ENCODE assay signal across 3 worm cellular contexts in genomic region chrIII:11930899-11931298, ce11.
TF ChIP-seq lines count a peak whose summit lies in the region.

No protein-coding gene starts in this region.

TF ChIP-seq in whole organism, L1 larva, 84 proteins besides CTCF, POLR2A, EP300 and RAD21:
- no peak for TF ChIP-seq efl-1 (optimal IDR thresholded peaks at IDR 0.05; lab: Kevin White, UChicago)
- peak in 1 of 2 experiments; percentile 54 for TF ChIP-seq efl-1 (GFP tag; optimal IDR thresholded peaks at IDR 0.05 in 1 of 2; lab: Kevin White, UChicago)
- TF ChIP-seq nhr-19 (GFP tag; conservative IDR thresholded peaks at IDR 0.05; lab: Robert Waterston, UW), result 0 out of 2 replicates have a peak, but pooled peaks have one; percentile 2
- TF ChIP-seq skn-1 (tag; optimal IDR thresholded peaks at IDR 0.05; lab: Kevin White, UChicago), result no peak
- TF ChIP-seq unc-62 (GFP tag; optimal IDR thresholded peaks at IDR 0.05; lab: Kevin White, UChicago), result no peak
- TF ChIP-seq nhr-47 (tag; optimal IDR thresholded peaks at IDR 0.05; lab: Kevin White, UChicago), result no peak
TF ChIP-seq in whole organism, L1 larva: peak in this region for 2.

TF ChIP-seq in whole organism, L4 larva, 104 proteins besides CTCF, POLR2A, EP300 and RAD21:
- TF ChIP-seq dve-1 (tag; optimal IDR thresholded peaks at IDR 0.05; lab: Kevin White, UChicago; ENCODE audit: insufficient read depth) (no peak), vab-7 (GFP tag; IDR thresholded peaks at IDR 0.05; lab: Robert Waterston, UW) (no peak), spr-3 (GFP tag; optimal IDR thresholded peaks at IDR 0.05; lab: Kevin White, UChicago) (no peak), unc-62 (GFP tag; optimal IDR thresholded peaks at IDR 0.05 in 1 of 2; lab: Kevin White, UChicago) (peak in 1 of 2 experiments; percentile 90), unc-62 (tag; optimal IDR thresholded peaks at IDR 0.05; lab: Kevin White, UChicago) (no peak), ztf-11 (tag; optimal IDR thresholded peaks at IDR 0.05; lab: Kevin White, UChicago) (no peak), set-16 (GFP tag; IDR thresholded peaks at IDR 0.05; lab: Robert Waterston, UW) (0 out of 2 replicates have a peak, but pooled peaks have one; percentile 7), pqm-1 (tag; optimal IDR thresholded peaks at IDR 0.05; lab: Kevin White, UChicago) (no peak), T26A8.4 (GFP tag; IDR thresholded peaks at IDR 0.05; lab: Robert Waterston, UW) (no peak)

TF ChIP-seq in whole organism, young adult, 124 proteins besides CTCF, POLR2A, EP300 and RAD21:
- TF ChIP-seq rcor-1 (GFP tag; IDR thresholded peaks at IDR 0.05; lab: Robert Waterston, UW) (no peak), zfh-2 (GFP tag; conservative IDR thresholded peaks at IDR 0.05; lab: Robert Waterston, UW) (0 out of 2 replicates have a peak, but pooled peaks have one; percentile 17)
